Worm (Caenorhabditis elegans): Measurements from ENCODE around the gene F08D12.2.

F08D12.2 gene

ce11 chrII:2801764-2802163 is 20.3 kb downstream of the F08D12.2 start:
- TF ChIP-seq unc-62 (GFP tag; optimal IDR thresholded peaks at IDR 0.05 in 1 of 2): peak in 1 of 2 experiments; percentile 55
- TF ChIP-seq unc-62 (tag; optimal IDR thresholded peaks at IDR 0.05): no peak
- TF ChIP-seq set-16 (GFP tag; IDR thresholded peaks at IDR 0.05): peak; percentile 54
- TF ChIP-seq jun-1 (tag; optimal IDR thresholded peaks at IDR 0.05): no peak

- TF ChIP-seq F10B5.3 (tag; optimal IDR thresholded peaks at IDR 0.05) (no peak), hlh-30 (tag; optimal IDR thresholded peaks at IDR 0.05; ENCODE audit: insufficient read depth) (peak; percentile 64), dmd-6 (GFP tag; IDR thresholded peaks at IDR 0.05) (peak; percentile 68), F49E8.2 (tag; optimal IDR thresholded peaks at IDR 0.05; ENCODE audit: borderline replicate concordance) (no peak), hlh-11 (tag; optimal IDR thresholded peaks at IDR 0.05) (peak; percentile 69), dve-1 (tag; optimal IDR thresholded peaks at IDR 0.05; ENCODE audit: insufficient read depth) (peak; percentile 64), mep-1 (tag; optimal IDR thresholded peaks at IDR 0.05) (peak; percentile 16), dmd-9 (GFP tag; IDR thresholded peaks at IDR 0.05) (no peak), ZK337.2 (GFP tag; IDR thresholded peaks at IDR 0.05) (no peak), pha-4 (GFP tag; IDR thresholded peaks at IDR 0.05) (0 out of 2 replicates have a peak, but pooled peaks have one; percentile 7), pha-4 (tag; optimal IDR thresholded peaks at IDR 0.05) (no peak), nhr-28 (tag; optimal IDR thresholded peaks at IDR 0.05) (peak; percentile 63), ceh-44 (GFP tag; IDR thresholded peaks at IDR 0.05) (no peak), daf-12 (tag; optimal IDR thresholded peaks at IDR 0.05) (no peak), nhr-48 (tag; optimal IDR thresholded peaks at IDR 0.05) (peak; percentile 70), unc-62 (GFP tag; optimal IDR thresholded peaks at IDR 0.05 in 1 of 2) (peak in 1 of 2 experiments; percentile 70), unc-62 (tag; optimal IDR thresholded peaks at IDR 0.05) (no peak), zip-2 (tag; optimal IDR thresholded peaks at IDR 0.05) (no peak), daf-16 (GFP tag; optimal IDR thresholded peaks at IDR 0.05) (no peak), daf-16 (tag; optimal IDR thresholded peaks at IDR 0.05) (peak; percentile 54), pqm-1 (tag; optimal IDR thresholded peaks at IDR 0.05) (peak; percentile 82), zag-1 (tag; optimal IDR thresholded peaks at IDR 0.05) (no peak), mxl-2 (GFP tag; conservative IDR thresholded peaks at IDR 0.05) (peak; percentile 66; the same call in 1 of the 2 replicates), sdz-12 (GFP tag; optimal IDR thresholded peaks at IDR 0.05) (no peak), nhr-102 (tag; optimal IDR thresholded peaks at IDR 0.05) (peak; percentile 40), R02D3.7 (tag; optimal IDR thresholded peaks at IDR 0.05) (no peak), lin-29 (GFP tag; IDR thresholded peaks at IDR 0.05) (no peak), mxl-3 (GFP tag; optimal IDR thresholded peaks at IDR 0.05) (peak; percentile 70), cey-2 (tag; optimal IDR thresholded peaks at IDR 0.05; ENCODE audit: borderline replicate concordance, insufficient read depth) (peak; percentile 3), ztf-7 (tag; optimal IDR thresholded peaks at IDR 0.05) (no peak)
Measured at ce11 chrII:2802804-2803586, 21.5 kb downstream of the F08D12.2 start.

ce11 chrII:2804245-2804644 is 22.8 kb downstream of the F08D12.2 start:
- TF ChIP-seq egl-27 (tag; optimal IDR thresholded peaks at IDR 0.05): no peak
- no peak for TF ChIP-seq php-3 (GFP tag; IDR thresholded peaks at IDR 0.05)
- no peak for TF ChIP-seq daf-16 (GFP tag; optimal IDR thresholded peaks at IDR 0.05)
- no peak for TF ChIP-seq daf-16 (tag; optimal IDR thresholded peaks at IDR 0.05)
- TF ChIP-seq mxl-2 (GFP tag; conservative IDR thresholded peaks at IDR 0.05): no peak
- TF ChIP-seq dve-1 (tag; optimal IDR thresholded peaks at IDR 0.05; ENCODE audit: insufficient read depth): no peak
- TF ChIP-seq nhr-6 (tag; optimal IDR thresholded peaks at IDR 0.05): peak; percentile 19
- TF ChIP-seq Y75B8A.6 (GFP tag; IDR thresholded peaks at IDR 0.05): no peak
- no peak for TF ChIP-seq hmg-1.1 (GFP tag; IDR thresholded peaks at IDR 0.05)
- TF ChIP-seq ceh-44 (GFP tag; IDR thresholded peaks at IDR 0.05): no peak
- TF ChIP-seq nhr-237 (tag; optimal IDR thresholded peaks at IDR 0.05): no peak
- no peak for TF ChIP-seq nhr-28 (tag; optimal IDR thresholded peaks at IDR 0.05)
- TF ChIP-seq ctbp-1 (GFP tag; IDR thresholded peaks at IDR 0.05): no peak
- no peak for TF ChIP-seq nhr-10 (tag; optimal IDR thresholded peaks at IDR 0.05)
- TF ChIP-seq hlh-11 (tag; optimal IDR thresholded peaks at IDR 0.05): peak; percentile 43
- no peak for TF ChIP-seq unc-62 (GFP tag; optimal IDR thresholded peaks at IDR 0.05 in 1 of 2)
- TF ChIP-seq unc-62 (tag; optimal IDR thresholded peaks at IDR 0.05): no peak
- no peak for TF ChIP-seq dmd-9 (GFP tag; IDR thresholded peaks at IDR 0.05)
- no peak for TF ChIP-seq cey-2 (tag; optimal IDR thresholded peaks at IDR 0.05; ENCODE audit: borderline replicate concordance, insufficient read depth)
- TF ChIP-seq nhr-77 (tag; optimal IDR thresholded peaks at IDR 0.05): no peak
- no peak for TF ChIP-seq dmd-8 (GFP tag; IDR thresholded peaks at IDR 0.05)
- no peak for TF ChIP-seq arid-1 (GFP tag; conservative IDR thresholded peaks at IDR 0.05)
- no peak for TF ChIP-seq ZK337.2 (GFP tag; IDR thresholded peaks at IDR 0.05)
- TF ChIP-seq T26A8.4 (GFP tag; IDR thresholded peaks at IDR 0.05): no peak
- no peak for TF ChIP-seq pqm-1 (tag; optimal IDR thresholded peaks at IDR 0.05)
- TF ChIP-seq ztf-7 (tag; optimal IDR thresholded peaks at IDR 0.05): no peak
- TF ChIP-seq daf-12 (tag; optimal IDR thresholded peaks at IDR 0.05): no peak
- no peak for TF ChIP-seq unc-130 (GFP tag; optimal IDR thresholded peaks at IDR 0.05)

All from whole organism, L4 larva.